Worm (Caenorhabditis elegans): Measurements from ENCODE around the gene nphp-4.

- TF ChIP-seq ama-1 (optimal IDR thresholded peaks at IDR 0.05) (no peak), elt-2 (tag; optimal IDR thresholded peaks at IDR 0.05) (peak; percentile 40)
These were observed 42.3 kb downstream of the nphp-4 start for ce11 chrV:11801076-11801849.
